Worm (Caenorhabditis elegans): Measurements from ENCODE around the gene ccf-1.

ce11 chrIII:11960080-11960479 lies 40.0 kb upstream of the ccf-1 start, which contains the start of gene top-3:
- TF ChIP-seq ztf-11 (tag; optimal IDR thresholded peaks at IDR 0.05) (no peak), nhr-237 (tag; optimal IDR thresholded peaks at IDR 0.05) (no peak)
